Worm (Caenorhabditis elegans) whole organism, L4/young adult: ENCODE measurements around the gene bath-15.

Experiments
- W03F9.2 ChIP-seq: fragments of 150-350 bp; optimal IDR thresholded peaks from 2 replicates; lab custom pipeline; 2014; ENCODE audit warnings: missing biosample characterization, missing genetic modification characterization
- dao-5 ChIP-seq: sonication (generic microtip); optimal IDR thresholded peaks from 2 replicates; lab custom pipeline; 2016; ENCODE audit warnings: missing genotype, missing genetic modification characterization, moderate library complexity, missing compliant biosample characterization
- him-1 ChIP-seq: sonication (generic microtip); optimal IDR thresholded peaks from 2 replicates; lab custom pipeline; 2016; ENCODE audit warnings: missing genotype, missing genetic modification reagents, missing genetic modification characterization, missing compliant biosample characterization

bath-15 gene

ce11 chrIII:7768963-7769362, 6.9 kb downstream of the bath-15 start, which contains the start of gene ZK686.3:
ZK686.3 (minus strand) TSS chrIII:7769063.
- TF ChIP-seq him-1 (tag; lab: Kevin White, UChicago) = no peak
- no peak for TF ChIP-seq dao-5 (tag; lab: Kevin White, UChicago)
- no peak for TF ChIP-seq W03F9.2 (tag; lab: Kevin White, UChicago)

- TF ChIP-seq dao-5 (tag; lab: Kevin White, UChicago) = no peak
- no peak for TF ChIP-seq him-1 (tag; lab: Kevin White, UChicago)
- no peak for TF ChIP-seq W03F9.2 (tag; lab: Kevin White, UChicago)
Observed at ce11 chrIII:7767415-7767814, 8.4 kb downstream of the bath-15 start, which contains the start of gene ZK686.5. ZK686.5 (minus strand) TSS chrIII:7767515.

ce11 chrIII:7765974-7766373, 9.9 kb downstream of the bath-15 start, which contains the start of gene ZK686.2:
ZK686.2 (minus strand) TSS chrIII:7766052.
- TF ChIP-seq dao-5 (tag; lab: Kevin White, UChicago) (no peak), W03F9.2 (tag; lab: Kevin White, UChicago) (no peak), him-1 (tag; lab: Kevin White, UChicago) (no peak)

DNA sequence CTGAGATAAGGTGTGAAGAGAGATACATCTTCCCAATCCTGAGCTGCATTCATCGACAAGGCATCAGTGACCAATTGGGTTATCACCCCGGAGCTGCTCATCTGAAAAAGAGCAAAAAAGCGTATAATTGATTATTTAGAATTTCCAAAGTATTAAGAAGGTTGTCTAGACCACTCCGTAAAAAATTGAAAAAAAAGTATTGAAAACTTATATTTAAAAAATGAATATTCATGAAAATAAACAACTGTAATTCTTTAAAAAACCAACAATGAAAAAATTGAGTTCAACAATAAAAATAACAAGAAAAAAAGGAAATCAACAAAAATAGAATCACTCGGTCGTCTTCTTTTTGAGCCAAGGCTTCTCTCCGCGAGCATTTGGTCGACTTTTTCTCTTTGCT, 12.3 kb downstream of the bath-15 start, which contains the start of gene mtx-2:
TSS of gene mtx-2 (minus strand) at position 101 of the 400 bp plus-strand sequence.
- no peak for TF ChIP-seq dao-5 (tag; lab: Kevin White, UChicago)

ce11 chrIII:7762250-7762649, 13.6 kb downstream of the bath-15 start:
- TF ChIP-seq dao-5 (tag; lab: Kevin White, UChicago) (no peak), him-1 (tag; lab: Kevin White, UChicago) (no peak), W03F9.2 (tag; lab: Kevin White, UChicago) (no peak)

ce11 chrIII:7758562-7758961, 17.3 kb downstream of the bath-15 start, which contains the start of gene pcp-1:
pcp-1 (plus strand) TSS chrIII:7758903.
- TF ChIP-seq W03F9.2 (tag; lab: Kevin White, UChicago) (no peak), dao-5 (tag; lab: Kevin White, UChicago) (no peak), him-1 (tag; lab: Kevin White, UChicago) (no peak)

- TF ChIP-seq him-1 (tag; lab: Kevin White, UChicago) (no peak), dao-5 (tag; lab: Kevin White, UChicago) (no peak), W03F9.2 (tag; lab: Kevin White, UChicago) (no peak)
Observed at ce11 chrIII:7754348-7754747, 21.5 kb downstream of the bath-15 start, which contains the start of gene cdh-3. cdh-3 (minus strand) TSS chrIII:7754448.

DNA sequence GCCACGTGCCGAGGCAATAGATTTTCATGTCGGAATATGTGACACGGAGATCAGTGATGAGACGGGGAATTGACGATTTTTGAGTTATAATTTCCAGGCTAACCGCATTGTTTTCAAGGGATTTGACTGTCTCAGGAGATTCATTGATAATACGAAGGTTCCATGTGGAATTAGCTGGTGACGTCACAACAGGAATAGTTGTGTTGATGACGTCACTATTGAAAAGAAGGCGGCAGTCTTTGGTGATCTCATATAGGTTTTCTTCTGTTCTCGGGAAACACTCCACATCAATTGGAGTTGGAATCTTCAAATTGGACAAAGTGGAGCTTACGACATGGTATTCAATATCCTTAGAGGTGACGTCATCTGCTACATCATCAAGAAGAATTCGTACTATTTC, 32.6 kb downstream of the bath-15 start:
- TF ChIP-seq him-1 (tag; lab: Kevin White, UChicago) (no peak), dao-5 (tag; lab: Kevin White, UChicago) (no peak), W03F9.2 (tag; lab: Kevin White, UChicago) (no peak)

- TF ChIP-seq dao-5 (tag; lab: Kevin White, UChicago) = no peak
- TF ChIP-seq W03F9.2 (tag; lab: Kevin White, UChicago) = no peak
- peak; percentile 16 for TF ChIP-seq him-1 (tag; lab: Kevin White, UChicago)
Observed at ce11 chrIII:7737646-7738258, 38.1 kb downstream of the bath-15 start.

ce11 chrIII:7736806-7737205, 39.0 kb downstream of the bath-15 start:
- no peak for TF ChIP-seq dao-5 (tag; lab: Kevin White, UChicago)
- TF ChIP-seq W03F9.2 (tag; lab: Kevin White, UChicago) = no peak
- TF ChIP-seq him-1 (tag; lab: Kevin White, UChicago) = no peak

ce11 chrIII:7736003-7736402, 39.8 kb downstream of the bath-15 start:
- no peak for TF ChIP-seq dao-5 (tag; lab: Kevin White, UChicago)
- TF ChIP-seq him-1 (tag; lab: Kevin White, UChicago) = no peak
- TF ChIP-seq W03F9.2 (tag; lab: Kevin White, UChicago) = no peak

ce11 chrIII:7734105-7734504, 41.7 kb downstream of the bath-15 start:
- TF ChIP-seq him-1 (tag; lab: Kevin White, UChicago) = no peak
- TF ChIP-seq dao-5 (tag; lab: Kevin White, UChicago) = no peak
- no peak for TF ChIP-seq W03F9.2 (tag; lab: Kevin White, UChicago)

- TF ChIP-seq W03F9.2 (tag; lab: Kevin White, UChicago) = no peak
- no peak for TF ChIP-seq dao-5 (tag; lab: Kevin White, UChicago)
- TF ChIP-seq him-1 (tag; lab: Kevin White, UChicago) = no peak
Observed at ce11 chrIII:7733563-7733962, 42.3 kb downstream of the bath-15 start.

DNA sequence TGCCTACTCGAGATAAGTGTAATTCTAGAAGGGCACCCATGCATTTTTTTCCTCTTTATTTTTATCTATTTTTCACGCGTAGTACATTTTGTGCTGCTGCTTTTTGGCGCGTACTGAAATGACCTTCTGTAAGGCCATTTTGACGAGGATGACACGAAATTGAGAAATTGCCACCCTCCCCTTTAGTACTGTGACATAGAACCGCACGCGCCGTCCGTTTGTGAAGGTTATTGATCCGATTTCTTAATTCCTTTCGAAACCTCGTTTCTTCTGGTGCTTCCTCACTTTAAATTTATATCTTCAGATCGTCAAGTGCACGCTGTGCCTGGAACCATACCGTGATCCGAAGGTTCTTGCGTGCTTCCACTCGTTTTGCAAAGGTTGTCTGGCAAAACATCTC, 44.7 kb downstream of the bath-15 start:
- TF ChIP-seq him-1 (tag; lab: Kevin White, UChicago) (no peak), W03F9.2 (tag; lab: Kevin White, UChicago) (no peak), dao-5 (tag; lab: Kevin White, UChicago) (no peak)
